Fruit fly (Drosophila melanogaster) whole organism, embryonic: ENCODE data around the gene CG33489.

Experiments
- ATbp ChIP-seq: fragments of 200-800 bp; sonication (Bioruptor generic); optimal IDR thresholded peaks from 2 replicates; lab custom pipeline; 2017; ENCODE audit warnings: missing biosample characterization, mild to moderate bottlenecking, missing genetic modification characterization, missing genetic modification reagents
- CG11456 ChIP-seq: fragments of 200-800 bp; sonication (Bioruptor generic); IDR thresholded peaks from 3 replicates; pipeline ENCODE4 v1.3.6; 2022; ENCODE audit warnings: missing biosample characterization, missing genetic modification characterization
- CG12659 ChIP-seq: fragments of 200-800 bp; sonication (Bioruptor generic); optimal IDR thresholded peaks from 3 replicates; lab custom pipeline; 2017; ENCODE audit warnings: mild to moderate bottlenecking, missing biosample characterization, missing genetic modification reagents, missing genetic modification characterization
- CG14441 ChIP-seq: fragments of 200-800 bp; sonication (Bioruptor generic); IDR thresholded peaks from 2 replicates; pipeline ENCODE4 v1.3.6; 2022; ENCODE audit warnings: missing biosample characterization, missing genetic modification characterization
- CG14965 ChIP-seq: fragments of 200-800 bp; sonication (Bioruptor generic); optimal IDR thresholded peaks from 2 replicates; lab custom pipeline; 2016; ENCODE audit warnings: missing biosample characterization, missing genetic modification characterization, borderline replicate concordance
- CG17385 ChIP-seq: fragments of 200-800 bp; sonication (Bioruptor generic); optimal IDR thresholded peaks from 3 replicates; lab custom pipeline; 2018; ENCODE audit warnings: missing biosample characterization, mild to moderate bottlenecking, missing genetic modification characterization
- CG2712 ChIP-seq: fragments of 200-800 bp; optimal IDR thresholded peaks from 3 replicates; lab custom pipeline; 2019; ENCODE audit warnings: missing biosample characterization, mild to moderate bottlenecking, missing genetic modification characterization, moderate library complexity
- CG32532 ChIP-seq: fragments of 200-800 bp; sonication (Bioruptor generic); IDR thresholded peaks from 2 replicates; pipeline ENCODE4 v1.3.6; 2022; ENCODE audit warnings: missing biosample characterization, missing genetic modification characterization
- CG32772 ChIP-seq: fragments of 200-800 bp; sonication (Bioruptor generic); IDR thresholded peaks from 2 replicates; pipeline ENCODE4 v1.3.6; 2022; ENCODE audit warnings: missing biosample characterization, missing genetic modification characterization
- CG42726 ChIP-seq: fragments of 200-800 bp; sonication (Bioruptor generic); IDR thresholded peaks from 2 replicates; pipeline ENCODE4 v1.3.6; 2022; ENCODE audit warnings: missing biosample characterization, missing genetic modification characterization; ENCODE audit not compliant: partially characterized antibody
- CG4404 ChIP-seq: fragments of 200-800 bp; sonication (Bioruptor generic); IDR thresholded peaks from 2 replicates; pipeline ENCODE4 v1.3.6; 2022; ENCODE audit warnings: missing biosample characterization, missing genetic modification characterization
- CG7271 ChIP-seq: fragments of 200-800 bp; sonication (Bioruptor generic); optimal IDR thresholded peaks from 2 replicates; lab custom pipeline; 2018; ENCODE audit warnings: missing biosample characterization, mild to moderate bottlenecking, missing genetic modification characterization, moderate library complexity
- CG7745 ChIP-seq: fragments of 200-800 bp; sonication (Bioruptor generic); optimal IDR thresholded peaks from 2 replicates; lab custom pipeline; 2018; ENCODE audit warnings: missing biosample characterization, mild to moderate bottlenecking, missing genetic modification characterization, moderate library complexity
- CG7987 ChIP-seq: fragments of 200-800 bp; sonication (Bioruptor generic); optimal IDR thresholded peaks from 2 replicates; lab custom pipeline; 2018; ENCODE audit warnings: missing biosample characterization, mild to moderate bottlenecking, missing genetic modification characterization, moderate library complexity
- CG8388 ChIP-seq: fragments of 200-800 bp; sonication (Bioruptor generic); optimal IDR thresholded peaks from 2 replicates; lab custom pipeline; 2019; ENCODE audit warnings: missing biosample characterization, mild to moderate bottlenecking, missing genetic modification characterization, moderate library complexity
- CG8478 ChIP-seq: fragments of >200 bp; optimal IDR thresholded peaks from 2 replicates; lab custom pipeline; 2018
- CG8924 ChIP-seq: fragments of 200-800 bp; optimal IDR thresholded peaks from 3 replicates; lab custom pipeline; 2019; ENCODE audit warnings: missing biosample characterization, mild to moderate bottlenecking, missing genetic modification characterization, moderate library complexity
- Dad ChIP-seq: fragments of 200-800 bp; sonication (Bioruptor generic); optimal IDR thresholded peaks from 3 replicates; lab custom pipeline; 2016; ENCODE audit warnings: missing biosample characterization, missing genetic modification characterization
- Dbx ChIP-seq: fragments of 200-800 bp; sonication (Bioruptor generic); IDR thresholded peaks from 3 replicates; pipeline ENCODE4 v1.3.6; 2022; ENCODE audit warnings: missing biosample characterization, missing genetic modification characterization
- Dek ChIP-seq: fragments of 200-800 bp; sonication (Bioruptor generic); optimal IDR thresholded peaks from 3 replicates; lab custom pipeline; 2019; ENCODE audit warnings: missing biosample characterization, mild to moderate bottlenecking, missing genetic modification characterization, moderate library complexity
- Dip2 ChIP-seq: fragments of 200-800 bp; sonication (Bioruptor generic); IDR thresholded peaks from 2 replicates; pipeline ENCODE4 v1.3.6; 2022; ENCODE audit warnings: missing biosample characterization, missing genetic modification characterization
- Dip3 ChIP-seq: fragments of 200-800 bp; sonication (Bioruptor generic); optimal IDR thresholded peaks from 3 replicates; lab custom pipeline; 2016; ENCODE audit warnings: missing biosample characterization, missing genetic modification characterization
- Dll ChIP-seq: fragments of 200-800 bp; sonication (Bioruptor generic); IDR thresholded peaks from 4 replicates; pipeline ENCODE4 v1.3.6; 2022; ENCODE audit warnings: missing biosample characterization, missing genetic modification characterization; ENCODE audit not compliant: partially characterized antibody
- Dref ChIP-seq: fragments of 200-800 bp; sonication (Bioruptor generic); IDR thresholded peaks from 2 replicates; pipeline ENCODE4 v1.3.6; 2022; ENCODE audit warnings: missing biosample characterization, missing genetic modification characterization
- Drgx ChIP-seq: fragments of 200-800 bp; sonication (Bioruptor generic); IDR thresholded peaks from 2 replicates; pipeline ENCODE4 v1.3.6; 2022; ENCODE audit warnings: missing biosample characterization, missing genetic modification characterization
- Elba2 ChIP-seq: fragments of 200-800 bp; sonication (Bioruptor generic); optimal IDR thresholded peaks from 3 replicates; lab custom pipeline; 2016; ENCODE audit warnings: missing biosample characterization, missing genetic modification characterization
- Fer2 ChIP-seq: fragments of 200-800 bp; sonication (Bioruptor generic); optimal IDR thresholded peaks from 2 replicates; lab custom pipeline; 2018; ENCODE audit warnings: missing biosample characterization, mild to moderate bottlenecking, missing genetic modification characterization, moderate library complexity
- Jarid2 ChIP-seq: fragments of 200-800 bp; sonication (Bioruptor generic); optimal IDR thresholded peaks from 3 replicates; lab custom pipeline; 2017; ENCODE audit warnings: mild to moderate bottlenecking, missing biosample characterization, missing genetic modification reagents, missing genetic modification characterization
- Kr ChIP-seq: fragments of 200-800 bp; sonication (Bioruptor generic); optimal IDR thresholded peaks from 2 replicates; lab custom pipeline; 2017; ENCODE audit warnings: missing biosample characterization, mild to moderate bottlenecking, missing genetic modification characterization
- MTF-1 ChIP-seq: fragments of 200-800 bp; sonication (Bioruptor generic); optimal IDR thresholded peaks from 2 replicates; lab custom pipeline; 2018; ENCODE audit warnings: missing biosample characterization, mild to moderate bottlenecking, missing genetic modification characterization, borderline replicate concordance
- Nf-YB ChIP-seq: fragments of 200-800 bp; sonication (Bioruptor generic); optimal IDR thresholded peaks from 3 replicates; lab custom pipeline; 2019; ENCODE audit warnings: missing biosample characterization, mild to moderate bottlenecking, missing genetic modification characterization, moderate library complexity
- Poxn ChIP-seq: fragments of 200-800 bp; sonication (Bioruptor generic); IDR thresholded peaks from 2 replicates; pipeline ENCODE4 v1.3.6; 2022; ENCODE audit warnings: missing biosample characterization, missing genetic modification characterization
- Six4 ChIP-seq: fragments of 200-800 bp; sonication (Bioruptor generic); optimal IDR thresholded peaks from 2 replicates; lab custom pipeline; 2016; ENCODE audit warnings: missing biosample characterization, missing genetic modification characterization
- Tbp ChIP-seq: fragments of >200 bp; optimal IDR thresholded peaks from 2 replicates; lab custom pipeline; 2018; ENCODE audit warnings: missing biosample characterization, missing genetic modification characterization
- bcd ChIP-seq: fragments of 200-800 bp; sonication (Bioruptor generic); optimal IDR thresholded peaks from 2 replicates; lab custom pipeline; 2017; ENCODE audit warnings: missing biosample characterization, mild to moderate bottlenecking, missing genetic modification characterization
- en ChIP-seq: fragments of 200-800 bp; sonication (Bioruptor generic); optimal IDR thresholded peaks from 2 replicates; lab custom pipeline; 2016; ENCODE audit warnings: missing biosample characterization, missing genetic modification characterization
- eve ChIP-seq, 2 experiments: fragments of >200 bp; optimal IDR thresholded peaks; 2 replicates each; lab custom pipeline; 2017; ENCODE audit warnings: missing biosample characterization in 2 of 2, missing genetic modification characterization in 2 of 2
- ewg ChIP-seq: fragments of 200-800 bp; sonication (Bioruptor generic); optimal IDR thresholded peaks from 3 replicates; lab custom pipeline; 2017; ENCODE audit warnings: mild to moderate bottlenecking, missing biosample characterization, missing genetic modification reagents, missing genetic modification characterization
- gcm2 ChIP-seq: fragments of 200-800 bp; sonication (Bioruptor generic); optimal IDR thresholded peaks from 2 replicates; lab custom pipeline; 2016; ENCODE audit warnings: missing biosample characterization, missing genetic modification characterization
- gfzf ChIP-seq: fragments of 200-800 bp; sonication (Bioruptor generic); optimal IDR thresholded peaks from 2 replicates; lab custom pipeline; 2016; ENCODE audit warnings: missing biosample characterization, mild to moderate bottlenecking, missing genetic modification characterization, moderate library complexity
- gsb ChIP-seq: fragments of 200-800 bp; sonication (Bioruptor generic); IDR thresholded peaks from 2 replicates; pipeline ENCODE4 v1.3.6; 2022; ENCODE audit warnings: missing biosample characterization, missing genetic modification characterization
- h ChIP-seq: fragments of >200 bp; optimal IDR thresholded peaks from 2 replicates; lab custom pipeline; 2017
- kay ChIP-seq: fragments of 200-800 bp; sonication (Bioruptor generic); optimal IDR thresholded peaks from 2 replicates; lab custom pipeline; 2016; ENCODE audit warnings: missing biosample characterization, missing genetic modification characterization
- mirr ChIP-seq: fragments of 200-800 bp; sonication (Bioruptor generic); optimal IDR thresholded peaks from 3 replicates; lab custom pipeline; 2018; ENCODE audit warnings: missing biosample characterization, mild to moderate bottlenecking, missing genetic modification characterization
- nerfin-1 ChIP-seq: fragments of 200-800 bp; sonication (Bioruptor generic); optimal IDR thresholded peaks from 3 replicates; lab custom pipeline; 2019; ENCODE audit warnings: missing biosample characterization, mild to moderate bottlenecking, missing genetic modification characterization, moderate library complexity
- nom ChIP-seq: fragments of 200-800 bp; sonication (Bioruptor generic); optimal IDR thresholded peaks from 2 replicates; lab custom pipeline; 2017; ENCODE audit warnings: missing biosample characterization, missing genetic modification characterization, mild to moderate bottlenecking, moderate library complexity, missing genetic modification reagents
- odd ChIP-seq: fragments of 200-800 bp; sonication (Bioruptor generic); optimal IDR thresholded peaks from 2 replicates; lab custom pipeline; 2017; ENCODE audit warnings: missing biosample characterization, mild to moderate bottlenecking, missing genetic modification characterization
- onecut ChIP-seq: fragments of 200-800 bp; sonication (Bioruptor generic); IDR thresholded peaks from 2 replicates; pipeline ENCODE4 v1.3.6; 2022; ENCODE audit warnings: missing biosample characterization, missing genetic modification characterization
- prd ChIP-seq, 3 experiments: fragments of >200 bp in 2 of 3; fragments of 200-800 bp in 1 of 3; sonication (Bioruptor generic) in 1 of 3; optimal IDR thresholded peaks in 2 of 3; IDR thresholded peaks in 1 of 3; 2 replicates in 2 of 3; 3 replicates in 1 of 3; pipeline versions ENCODE4 v1.3.6 to Lab custom; 2017 to 2022; ENCODE audit warnings: missing biosample characterization in 1 of 3, missing genetic modification characterization in 1 of 3
- pros ChIP-seq: fragments of 200-800 bp; sonication (Bioruptor generic); optimal IDR thresholded peaks from 3 replicates; lab custom pipeline; 2019; ENCODE audit warnings: missing biosample characterization, mild to moderate bottlenecking, missing genetic modification characterization, moderate library complexity
- sens-2 ChIP-seq: fragments of 200-800 bp; sonication (Bioruptor generic); IDR thresholded peaks from 2 replicates; pipeline ENCODE4 v1.3.6; 2022; ENCODE audit warnings: missing biosample characterization, missing genetic modification characterization

CG33489 gene

dm6 chr3L:11557209-11557608, 19.6 kb downstream of the CG33489 start (continued):
- no peak for TF ChIP-seq Six4 (GFP tag; lab: Kevin White, UChicago)
- TF ChIP-seq CG8924: no peak
- no peak for TF ChIP-seq h (lab: Kevin White, UChicago)
- TF ChIP-seq gcm2: no peak
- no peak for TF ChIP-seq en (GFP tag; lab: Kevin White, UChicago)
- 0 out of 4 replicates have a peak, but pooled peaks have one; percentile 21 for TF ChIP-seq Dll (GFP tag; lab: Robert Waterston, UW)
- no peak for TF ChIP-seq MTF-1 (GFP tag; lab: Kevin White, UChicago)
- no peak for TF ChIP-seq CG7987 (GFP tag; lab: Kevin White, UChicago)
- TF ChIP-seq CG2712: no peak
- no peak for TF ChIP-seq ewg (GFP tag; lab: Kevin White, UChicago)
- no peak for TF ChIP-seq CG32772
- no peak for TF ChIP-seq gfzf (GFP tag; lab: Kevin White, UChicago)
- no peak for TF ChIP-seq CG8478 (lab: Kevin White, UChicago)
- peak; percentile 66 for TF ChIP-seq pros (GFP tag; lab: Kevin White, UChicago)
- no peak for TF ChIP-seq mirr (GFP tag; lab: Kevin White, UChicago)
- no peak for TF ChIP-seq CG11456
- no peak for TF ChIP-seq Dref
- no peak for TF ChIP-seq CG7745 (tag; lab: Kevin White, UChicago)
- no peak for TF ChIP-seq Poxn
- no peak for TF ChIP-seq CG14441 (GFP tag; lab: Robert Waterston, UW)
- TF ChIP-seq Elba2: no peak
- TF ChIP-seq CG7271: no peak
- peak; percentile 57 for TF ChIP-seq Drgx (GFP tag; lab: Robert Waterston, UW)
- TF ChIP-seq onecut (GFP tag; lab: Robert Waterston, UW): 0 out of 2 replicates have a peak, but pooled peaks have one; percentile 11
- no peak for TF ChIP-seq prd (optimal IDR thresholded peaks at IDR 0.05; lab: Kevin White, UChicago)
- TF ChIP-seq prd (GFP tag; IDR thresholded peaks at IDR 0.05; lab: Robert Waterston, UW): no peak
- TF ChIP-seq nom: peak; percentile 93

dm6 chr3L:11556637-11557036, 20.2 kb downstream of the CG33489 start:
- TF ChIP-seq Kr (GFP tag; lab: Kevin White, UChicago): no peak
- TF ChIP-seq Dbx (GFP tag; lab: Robert Waterston, UW): peak; percentile 49; the same call in 1 of the 3 replicates
- no peak for TF ChIP-seq CG14965 (GFP tag; lab: Kevin White, UChicago)
- no peak for TF ChIP-seq CG4404 (GFP tag; lab: Robert Waterston, UW)
- peak; percentile 36; the same call in 1 of the 2 replicates for TF ChIP-seq CG32532 (GFP tag; lab: Robert Waterston, UW)
- no peak for TF ChIP-seq odd (GFP tag; lab: Kevin White, UChicago)
- TF ChIP-seq CG12659 (GFP tag; lab: Kevin White, UChicago): peak; percentile 25
- TF ChIP-seq Tbp (GFP tag; lab: Kevin White, UChicago): no peak
- TF ChIP-seq ATbp (GFP tag; lab: Kevin White, UChicago): no peak
- no peak for TF ChIP-seq Dad (GFP tag; lab: Kevin White, UChicago)
- TF ChIP-seq sens-2 (GFP tag; lab: Robert Waterston, UW): no peak
- TF ChIP-seq CG17385 (GFP tag; lab: Kevin White, UChicago): peak; percentile 19
- TF ChIP-seq bcd (GFP tag; lab: Kevin White, UChicago): peak; percentile 32
- TF ChIP-seq Dek: peak; percentile 51
- no peak for TF ChIP-seq gsb (GFP tag; lab: Robert Waterston, UW)
- peak; percentile 24 for TF ChIP-seq CG8388 (GFP tag; lab: Kevin White, UChicago)
- no peak for TF ChIP-seq Dip3
- TF ChIP-seq Fer2: no peak
- no peak for TF ChIP-seq nom
- no peak for TF ChIP-seq Nf-YB (GFP tag; lab: Kevin White, UChicago)
- TF ChIP-seq CG42726 (GFP tag; lab: Robert Waterston, UW): no peak
- no peak for TF ChIP-seq Elba2
- no peak for TF ChIP-seq kay (GFP tag; lab: Kevin White, UChicago)
- no peak for TF ChIP-seq CG7271
- TF ChIP-seq Dip2 (GFP tag; lab: Robert Waterston, UW): no peak
- TF ChIP-seq Jarid2: no peak
- TF ChIP-seq eve (GFP tag; optimal IDR thresholded peaks at IDR 0.05; lab: Kevin White, UChicago): peak in 1 of 2 experiments; percentile 38
- TF ChIP-seq CG7987 (GFP tag; lab: Kevin White, UChicago): no peak
- no peak for TF ChIP-seq nerfin-1 (tag; lab: Kevin White, UChicago)
